Fruit fly (Drosophila melanogaster) whole organism: ENCODE measurements around the gene CG4281.

Source experiments
- CG8478 ChIP-seq: fragments of >200 bp; optimal IDR thresholded peaks from 2 replicates; lab custom pipeline; 2018; ENCODE audit warnings: inconsistent platforms
- Dll ChIP-seq: fragments of >200 bp; optimal IDR thresholded peaks from 2 replicates; lab custom pipeline; 2017
- pan ChIP-seq: fragments of >200 bp; optimal IDR thresholded peaks from 2 replicates; lab custom pipeline; 2017
- psq ChIP-seq: fragments of >200 bp; optimal IDR thresholded peaks from 2 replicates; lab custom pipeline; 2017
- usp ChIP-seq: fragments of >200 bp; optimal IDR thresholded peaks from 2 replicates; lab custom pipeline; 2017; ENCODE audit warnings: missing biosample characterization, missing genetic modification characterization, mixed read lengths

DNA sequence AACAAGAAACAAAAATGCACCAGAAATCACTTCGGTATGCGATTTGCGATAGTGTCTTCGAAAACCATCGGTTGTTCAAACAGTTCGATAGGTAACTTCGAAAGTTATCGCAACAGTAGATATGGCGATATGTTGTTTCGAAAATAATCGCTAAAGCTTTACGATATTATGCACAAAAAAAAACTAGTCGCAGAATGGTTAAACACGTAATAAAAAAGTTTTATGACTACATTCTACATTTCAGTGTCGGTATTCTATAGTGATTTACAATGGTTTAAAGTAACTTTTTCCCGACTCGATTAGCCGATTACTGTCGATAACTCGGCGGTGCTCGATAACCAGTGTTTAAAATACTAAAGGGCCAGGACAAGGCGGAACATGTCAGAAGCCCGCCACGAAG, at the start of gene CG4281:
- no peak for TF ChIP-seq pan (lab: Kevin White, UChicago)
- no peak for TF ChIP-seq CG8478 (lab: Kevin White, UChicago)
- no peak for TF ChIP-seq psq (lab: Kevin White, UChicago)
- no peak for TF ChIP-seq Dll (lab: Kevin White, UChicago)
- TF ChIP-seq usp (GFP tag; lab: Kevin White, UChicago), result no peak
